Worm (Caenorhabditis elegans) whole organism, L4/young adult: ENCODE data around the gene col-149.

Source experiments
- W03F9.2 ChIP-seq: fragments of 150-350 bp; optimal IDR thresholded peaks from 2 replicates; lab custom pipeline; 2014; ENCODE audit warnings: missing biosample characterization, missing genetic modification characterization
- dao-5 ChIP-seq: sonication (generic microtip); optimal IDR thresholded peaks from 2 replicates; lab custom pipeline; 2016; ENCODE audit warnings: missing genotype, missing genetic modification characterization, moderate library complexity, missing compliant biosample characterization

DNA sequence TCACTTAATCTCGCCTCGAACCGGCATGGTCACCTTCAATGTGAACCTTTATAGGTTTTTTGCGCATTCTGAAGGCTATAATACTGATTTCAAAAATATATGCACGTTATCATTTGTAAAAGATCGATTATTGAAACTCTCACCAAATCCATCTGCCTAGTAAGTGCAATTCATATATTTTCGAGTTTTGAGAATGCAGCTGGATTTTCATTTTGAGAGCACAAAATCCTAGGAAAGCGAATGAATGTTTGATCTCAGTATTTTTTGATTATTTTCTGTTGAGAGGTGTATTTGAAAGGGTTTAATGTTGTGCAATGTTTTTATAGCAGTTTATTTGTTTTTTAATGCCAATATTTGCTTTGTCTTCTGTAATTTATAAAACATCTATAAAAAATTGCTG is 16.6 kb downstream of the col-149 start:
- TF ChIP-seq W03F9.2 (tag; lab: Kevin White, UChicago): no peak
- no peak for TF ChIP-seq dao-5 (tag; lab: Kevin White, UChicago)
